Worm (Caenorhabditis elegans): Measurements from ENCODE around the gene mfsd-8.

The mfsd-8 gene

DNA sequence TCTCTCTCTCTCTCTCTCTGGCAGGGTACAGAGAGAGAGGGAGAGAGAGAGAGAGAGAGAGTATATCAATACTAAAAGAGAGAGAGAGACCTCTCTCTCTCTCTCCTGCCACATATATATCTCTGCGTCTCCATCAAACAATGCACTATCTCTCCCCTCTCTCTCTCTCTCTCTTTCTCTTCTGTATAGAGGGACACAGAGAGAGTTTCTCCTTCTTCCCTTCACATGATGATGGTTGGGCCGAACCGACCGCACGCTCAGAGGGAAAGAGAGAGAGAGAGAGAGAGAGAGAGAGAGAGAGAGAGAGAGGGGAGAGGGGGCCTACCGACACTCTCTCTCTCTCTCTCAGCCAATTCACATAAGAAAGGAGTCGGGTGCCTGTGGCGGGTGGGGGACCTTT is 10.4 kb upstream of the mfsd-8 start (continued):
- TF ChIP-seq skn-1 (tag; optimal IDR thresholded peaks at IDR 0.05) (no peak), elt-2 (tag; optimal IDR thresholded peaks at IDR 0.05) (peak; percentile 36), ceh-82 (tag; optimal IDR thresholded peaks at IDR 0.05) (peak in 1 of 3 experiments; percentile 3), swsn-7 (tag; optimal IDR thresholded peaks at IDR 0.05) (peak; percentile 78), unc-62 (GFP tag; optimal IDR thresholded peaks at IDR 0.05) (no peak), sup-37 (GFP tag; optimal IDR thresholded peaks at IDR 0.05) (peak; percentile 58), lin-13 (GFP tag; optimal IDR thresholded peaks at IDR 0.05) (peak; percentile 57), fkh-10 (GFP tag; optimal IDR thresholded peaks at IDR 0.05) (peak; percentile 3), hlh-17 (GFP tag; optimal IDR thresholded peaks at IDR 0.05; ENCODE audit: borderline replicate concordance) (no peak), jun-1 (tag; optimal IDR thresholded peaks at IDR 0.05) (no peak), mef-2 (tag; optimal IDR thresholded peaks at IDR 0.05) (no peak), sptf-1 (tag; optimal IDR thresholded peaks at IDR 0.05) (no peak), elt-3 (tag; optimal IDR thresholded peaks at IDR 0.05) (peak in 2 of 6 experiments; percentile 45 to 60), nhr-90 (tag; optimal IDR thresholded peaks at IDR 0.05; ENCODE audit: poor library complexity) (peak; percentile 84), lin-35 (GFP tag; optimal IDR thresholded peaks at IDR 0.05) (peak; percentile 54 to 70), ztf-4 (tag; optimal IDR thresholded peaks at IDR 0.05) (peak; percentile 54), F16B12.6 (tag; optimal IDR thresholded peaks at IDR 0.05) (no peak), nhr-11 (tag; optimal IDR thresholded peaks at IDR 0.05) (peak; percentile 47), ets-5 (GFP tag; IDR thresholded peaks at IDR 0.05) (no peak), unc-98 (GFP tag; IDR thresholded peaks at IDR 0.05) (no peak), efl-1 (optimal IDR thresholded peaks at IDR 0.05) (peak; percentile 70 to 81), efl-1 (GFP tag; optimal IDR thresholded peaks at IDR 0.05 in 1 of 2) (peak; percentile 13 to 92), egl-27 (tag; optimal IDR thresholded peaks at IDR 0.05) (peak in 1 of 2 experiments; percentile 9), nhr-12 (tag; optimal IDR thresholded peaks at IDR 0.05) (no peak), unc-130 (tag; optimal IDR thresholded peaks at IDR 0.05) (no peak), ama-1 (optimal IDR thresholded peaks at IDR 0.05) (no peak), isw-1 (GFP tag; IDR thresholded peaks at IDR 0.05) (0 out of 2 replicates have a peak, but pooled peaks have one; percentile 18), ztf-11 (tag; optimal IDR thresholded peaks at IDR 0.05) (peak in 1 of 2 experiments; percentile 74), aly-2 (tag; optimal IDR thresholded peaks at IDR 0.05) (no peak), hlh-4 (tag; optimal IDR thresholded peaks at IDR 0.05) (no peak), nhr-85 (tag) (peak; percentile 98), nhr-76 (tag; optimal IDR thresholded peaks at IDR 0.05) (no peak), ces-1 (GFP tag; optimal IDR thresholded peaks at IDR 0.05) (no peak), mab-9 (GFP tag; IDR thresholded peaks at IDR 0.05) (no peak), hpl-2 (GFP tag; optimal IDR thresholded peaks at IDR 0.05) (no peak), snu-23 (GFP tag; optimal IDR thresholded peaks at IDR 0.05) (peak; percentile 85), tbx-2 (tag; optimal IDR thresholded peaks at IDR 0.05) (peak; percentile 78), C16A3.4 (tag; optimal IDR thresholded peaks at IDR 0.05) (peak; percentile 24)

DNA sequence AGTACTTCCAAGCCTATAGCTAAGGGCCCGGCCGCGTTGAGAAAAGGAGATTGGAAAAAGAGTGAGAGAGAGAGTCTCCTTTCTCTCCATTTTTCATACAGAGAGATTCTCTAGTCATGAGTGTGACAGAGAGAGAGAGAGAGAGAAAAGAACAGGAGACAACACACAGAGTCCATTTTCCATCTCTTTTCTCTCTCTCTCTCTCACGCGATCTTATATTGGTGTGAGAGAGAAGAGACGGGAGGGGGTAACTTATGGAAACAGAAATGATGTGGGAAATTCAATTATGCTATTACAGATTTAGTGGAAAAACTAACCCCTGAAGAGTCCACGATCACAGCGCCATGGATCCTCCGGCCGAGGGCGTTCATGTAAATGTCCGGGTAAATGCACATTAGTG is 9.0 kb upstream of the mfsd-8 start:
- TF ChIP-seq tbx-2 (tag; optimal IDR thresholded peaks at IDR 0.05) (peak; percentile 40), sox-4 (tag; optimal IDR thresholded peaks at IDR 0.05) (no peak), nhr-28 (tag; optimal IDR thresholded peaks at IDR 0.05) (no peak), ces-1 (GFP tag; optimal IDR thresholded peaks at IDR 0.05) (no peak), dpl-1 (GFP tag; optimal IDR thresholded peaks at IDR 0.05) (peak in 2 of 3 experiments; percentile 11 to 27), nhr-12 (tag; optimal IDR thresholded peaks at IDR 0.05) (no peak), ama-1 (optimal IDR thresholded peaks at IDR 0.05) (no peak), ceh-82 (tag; optimal IDR thresholded peaks at IDR 0.05) (peak in 1 of 3 experiments; percentile 29), nhr-71 (tag; optimal IDR thresholded peaks at IDR 0.05) (peak; percentile 69), F16B12.6 (tag; optimal IDR thresholded peaks at IDR 0.05) (no peak), grh-1 (GFP tag; IDR thresholded peaks at IDR 0.05) (no peak), lin-14 (GFP tag; optimal IDR thresholded peaks at IDR 0.05) (peak; percentile 79), nhr-11 (tag; optimal IDR thresholded peaks at IDR 0.05) (no peak), sup-37 (GFP tag; optimal IDR thresholded peaks at IDR 0.05) (no peak), hlh-4 (tag; optimal IDR thresholded peaks at IDR 0.05) (no peak), snu-23 (GFP tag; optimal IDR thresholded peaks at IDR 0.05) (peak; percentile 71), lir-3 (tag; optimal IDR thresholded peaks at IDR 0.05; ENCODE audit: poor library complexity) (no peak), nhr-237 (tag; optimal IDR thresholded peaks at IDR 0.05) (no peak), egl-13 (tag; optimal IDR thresholded peaks at IDR 0.05) (no peak), Y116A8C.19 (tag; optimal IDR thresholded peaks at IDR 0.05; ENCODE audit: borderline replicate concordance) (no peak), pax-3 (tag; optimal IDR thresholded peaks at IDR 0.05) (no peak), irx-1 (tag; optimal IDR thresholded peaks at IDR 0.05) (no peak), lin-13 (GFP tag; optimal IDR thresholded peaks at IDR 0.05) (peak; percentile 54), elt-2 (tag; optimal IDR thresholded peaks at IDR 0.05) (no peak), jun-1 (tag; optimal IDR thresholded peaks at IDR 0.05) (no peak), mef-2 (tag; optimal IDR thresholded peaks at IDR 0.05) (no peak), isw-1 (GFP tag; IDR thresholded peaks at IDR 0.05) (no peak), nhr-84 (tag; optimal IDR thresholded peaks at IDR 0.05) (no peak)
